Fruit fly (Drosophila melanogaster) whole organism, embryonic: ENCODE results near the gene ash1.

Experiments
- CG11398 ChIP-seq: fragments of 200-800 bp; sonication (Bioruptor generic); optimal IDR thresholded peaks from 2 replicates; lab custom pipeline; 2016; ENCODE audit warnings: missing biosample characterization, missing genetic modification characterization
- CG11504 ChIP-seq: fragments of 200-800 bp; sonication (Bioruptor generic); optimal IDR thresholded peaks from 3 replicates; lab custom pipeline; 2019; ENCODE audit warnings: missing biosample characterization, mild to moderate bottlenecking, missing genetic modification characterization, moderate library complexity
- CG11560 ChIP-seq: fragments of 200-800 bp; sonication (Bioruptor generic); IDR thresholded peaks from 3 replicates; pipeline ENCODE4 v1.3.6; 2022; ENCODE audit warnings: missing biosample characterization, missing genetic modification characterization
- CG12236 ChIP-seq: fragments of 200-800 bp; sonication (Bioruptor generic); optimal IDR thresholded peaks from 2 replicates; lab custom pipeline; 2016; ENCODE audit warnings: missing biosample characterization, missing genetic modification characterization
- CG12744 ChIP-seq: fragments of 200-800 bp; sonication (Bioruptor generic); optimal IDR thresholded peaks from 2 replicates; lab custom pipeline; 2016; ENCODE audit warnings: missing biosample characterization, missing genetic modification characterization
- CG13287 ChIP-seq: fragments of 200-800 bp; sonication (Bioruptor generic); IDR thresholded peaks from 2 replicates; pipeline ENCODE4 v1.3.6; 2022; ENCODE audit warnings: missing biosample characterization, missing genetic modification characterization; ENCODE audit not compliant: partially characterized antibody
- CG13624 ChIP-seq: fragments of 200-800 bp; sonication (Bioruptor generic); optimal IDR thresholded peaks from 2 replicates; lab custom pipeline; 2016; ENCODE audit warnings: missing biosample characterization, missing genetic modification characterization
- CG13894 ChIP-seq: fragments of 200-800 bp; sonication (Bioruptor generic); optimal IDR thresholded peaks from 3 replicates; lab custom pipeline; 2018; ENCODE audit warnings: missing biosample characterization, mild to moderate bottlenecking, missing genetic modification characterization, moderate library complexity
- CG30020 ChIP-seq: fragments of 200-800 bp; optimal IDR thresholded peaks from 2 replicates; lab custom pipeline; 2019; ENCODE audit warnings: missing biosample characterization, mild to moderate bottlenecking, missing genetic modification characterization, moderate library complexity
- CG31388 ChIP-seq: fragments of 200-800 bp; sonication (Bioruptor generic); optimal IDR thresholded peaks from 2 replicates; lab custom pipeline; 2016; ENCODE audit warnings: missing biosample characterization, missing genetic modification characterization
- CG32767 ChIP-seq: fragments of 200-800 bp; sonication (Bioruptor generic); IDR thresholded peaks from 2 replicates; pipeline ENCODE4 v1.3.6; 2022; ENCODE audit warnings: missing biosample characterization, missing genetic modification characterization
- CG4617 ChIP-seq: fragments of 200-800 bp; sonication (Bioruptor generic); optimal IDR thresholded peaks from 3 replicates; lab custom pipeline; 2016; ENCODE audit warnings: missing biosample characterization, missing genetic modification characterization, borderline replicate concordance
- CG4820 ChIP-seq: fragments of 200-800 bp; sonication (Bioruptor generic); optimal IDR thresholded peaks from 3 replicates; lab custom pipeline; 2016; ENCODE audit warnings: missing biosample characterization, missing genetic modification characterization
- CG4854 ChIP-seq: fragments of 200-800 bp; sonication (Bioruptor generic); optimal IDR thresholded peaks from 2 replicates; lab custom pipeline; 2016; ENCODE audit warnings: missing biosample characterization, missing genetic modification characterization, inconsistent platforms
- CG7839 ChIP-seq: fragments of 200-800 bp; sonication (Bioruptor generic); optimal IDR thresholded peaks from 3 replicates; lab custom pipeline; 2018; ENCODE audit warnings: missing biosample characterization, mild to moderate bottlenecking, missing genetic modification characterization, moderate library complexity
- CG9797 ChIP-seq: fragments of 200-800 bp; sonication (Bioruptor generic); optimal IDR thresholded peaks from 3 replicates; lab custom pipeline; 2018; ENCODE audit warnings: missing biosample characterization, mild to moderate bottlenecking, missing genetic modification characterization
- D19A ChIP-seq: fragments of 200-800 bp; optimal IDR thresholded peaks from 3 replicates; lab custom pipeline; 2019; ENCODE audit warnings: missing biosample characterization, mild to moderate bottlenecking, missing genetic modification characterization, moderate library complexity
- E2f1 ChIP-seq: fragments of 200-800 bp; sonication (Bioruptor generic); IDR thresholded peaks from 2 replicates; pipeline ENCODE4 v1.3.6; 2022; ENCODE audit warnings: missing biosample characterization, missing genetic modification characterization
- Ets97D ChIP-seq: fragments of 200-800 bp; sonication (Bioruptor generic); optimal IDR thresholded peaks from 3 replicates; lab custom pipeline; 2016; ENCODE audit warnings: missing biosample characterization, missing genetic modification characterization
- GATAe ChIP-seq: fragments of 200-800 bp; sonication (Bioruptor generic); conservative IDR thresholded peaks from 2 replicates; pipeline ENCODE4 v1.3.6; 2022; ENCODE audit warnings: missing biosample characterization, missing genetic modification characterization
- Gug ChIP-seq: fragments of 200-800 bp; sonication (Bioruptor generic); IDR thresholded peaks from 4 replicates; pipeline ENCODE4 v1.3.6; 2022; ENCODE audit warnings: missing biosample characterization, missing genetic modification characterization
- MESR4 ChIP-seq: fragments of 200-800 bp; sonication (Bioruptor generic); optimal IDR thresholded peaks from 2 replicates; lab custom pipeline; 2018; ENCODE audit warnings: missing biosample characterization, mild to moderate bottlenecking, missing genetic modification characterization, moderate library complexity
- Meics ChIP-seq: fragments of 200-800 bp; sonication (Bioruptor generic); optimal IDR thresholded peaks from 2 replicates; lab custom pipeline; 2017; ENCODE audit warnings: missing biosample characterization, mild to moderate bottlenecking, missing genetic modification characterization
- Nf-YA ChIP-seq: fragments of 200-800 bp; sonication (Bioruptor generic); IDR thresholded peaks from 2 replicates; pipeline ENCODE4 v1.3.6; 2022; ENCODE audit warnings: missing biosample characterization, missing genetic modification characterization
- Rfx ChIP-seq: fragments of 200-800 bp; sonication (Bioruptor generic); IDR thresholded peaks from 2 replicates; pipeline ENCODE4 v1.3.6; 2022; ENCODE audit warnings: missing biosample characterization, missing genetic modification characterization
- Sin3A ChIP-seq: fragments of >200 bp; optimal IDR thresholded peaks from 2 replicates; lab custom pipeline; 2018
- Xbp1 ChIP-seq: fragments of 200-800 bp; sonication (Bioruptor generic); optimal IDR thresholded peaks from 3 replicates; lab custom pipeline; 2016; ENCODE audit warnings: missing biosample characterization, mild to moderate bottlenecking, missing genetic modification characterization
- bab2 ChIP-seq: fragments of 200-800 bp; sonication (Bioruptor generic); optimal IDR thresholded peaks from 2 replicates; lab custom pipeline; 2016; ENCODE audit warnings: missing biosample characterization, missing genetic modification characterization
- ci ChIP-seq: fragments of 200-800 bp; sonication (Bioruptor generic); IDR thresholded peaks from 3 replicates; pipeline ENCODE4 v1.3.6; 2022; ENCODE audit warnings: missing biosample characterization, missing genetic modification characterization
- dmrt99B ChIP-seq: fragments of 200-800 bp; sonication (Bioruptor generic); optimal IDR thresholded peaks from 2 replicates; lab custom pipeline; 2018; ENCODE audit warnings: missing biosample characterization, mild to moderate bottlenecking, missing genetic modification characterization, moderate library complexity
- fd102C ChIP-seq: fragments of 200-800 bp; sonication (Bioruptor generic); optimal IDR thresholded peaks from 2 replicates; lab custom pipeline; 2018; ENCODE audit warnings: missing biosample characterization, mild to moderate bottlenecking, missing genetic modification characterization, moderate library complexity
- fru ChIP-seq: fragments of >200 bp; optimal IDR thresholded peaks from 2 replicates; lab custom pipeline; 2017
- h ChIP-seq: fragments of >200 bp; optimal IDR thresholded peaks from 2 replicates; lab custom pipeline; 2017
- ham ChIP-seq: fragments of 200-800 bp; sonication (Bioruptor generic); IDR thresholded peaks from 2 replicates; pipeline ENCODE4 v1.3.6; 2022; ENCODE audit warnings: missing biosample characterization, missing genetic modification characterization
- hbn ChIP-seq: fragments of 200-800 bp; sonication (Bioruptor generic); IDR thresholded peaks from 2 replicates; pipeline ENCODE4 v1.3.6; 2022; ENCODE audit warnings: missing biosample characterization, missing genetic modification characterization; ENCODE audit not compliant: partially characterized antibody
- klu ChIP-seq: fragments of 200-800 bp; sonication (Bioruptor generic); IDR thresholded peaks from 2 replicates; pipeline ENCODE4 v1.3.6; 2022; ENCODE audit warnings: missing biosample characterization, missing genetic modification characterization
- knrl ChIP-seq: fragments of 200-800 bp; sonication (Bioruptor generic); IDR thresholded peaks from 3 replicates; pipeline ENCODE4 v1.3.6; 2022; ENCODE audit warnings: missing biosample characterization, missing genetic modification characterization; ENCODE audit not compliant: partially characterized antibody
- lola ChIP-seq, 3 experiments: fragments of >200 bp in 2 of 3; fragments of 200-800 bp in 1 of 3; sonication (Bioruptor generic) in 1 of 3; optimal IDR thresholded peaks; 2 replicates each; lab custom pipeline; 2017 to 2019; ENCODE audit warnings: missing biosample characterization in 3 of 3, missing genetic modification characterization in 3 of 3, mild to moderate bottlenecking in 1 of 3, moderate library complexity in 1 of 3
- maf-S ChIP-seq: fragments of 200-800 bp; sonication (Bioruptor generic); optimal IDR thresholded peaks from 2 replicates; lab custom pipeline; 2016; ENCODE audit warnings: missing biosample characterization, missing genetic modification characterization
- nmo ChIP-seq: fragments of 200-800 bp; sonication (Bioruptor generic); optimal IDR thresholded peaks from 2 replicates; lab custom pipeline; 2018; ENCODE audit warnings: missing biosample characterization, mild to moderate bottlenecking, missing genetic modification characterization, moderate library complexity
- pan ChIP-seq, 4 experiments: fragments of >200 bp in 3 of 4; fragments of 200-800 bp in 1 of 4; sonication (Bioruptor generic) in 1 of 4; optimal IDR thresholded peaks in 3 of 4; IDR thresholded peaks in 1 of 4; 2 replicates each; pipeline versions ENCODE4 v1.3.6 to Lab custom; 2017 to 2022; ENCODE audit warnings: missing biosample characterization in 2 of 4, missing genetic modification characterization in 2 of 4, mixed read lengths in 1 of 4
- phol ChIP-seq: fragments of 200-800 bp; sonication (Bioruptor generic); optimal IDR thresholded peaks from 3 replicates; lab custom pipeline; 2018; ENCODE audit warnings: missing biosample characterization, mild to moderate bottlenecking, missing genetic modification characterization, moderate library complexity
- prd ChIP-seq, 3 experiments: fragments of >200 bp in 2 of 3; fragments of 200-800 bp in 1 of 3; sonication (Bioruptor generic) in 1 of 3; optimal IDR thresholded peaks in 2 of 3; IDR thresholded peaks in 1 of 3; 2 replicates in 2 of 3; 3 replicates in 1 of 3; pipeline versions ENCODE4 v1.3.6 to Lab custom; 2017 to 2022; ENCODE audit warnings: missing biosample characterization in 1 of 3, missing genetic modification characterization in 1 of 3
- shn ChIP-seq: fragments of 200-800 bp; sonication (Bioruptor generic); optimal IDR thresholded peaks from 3 replicates; lab custom pipeline; 2016; ENCODE audit warnings: missing biosample characterization, missing genetic modification characterization
- sisA ChIP-seq: fragments of 200-800 bp; sonication (Bioruptor generic); IDR thresholded peaks from 2 replicates; pipeline ENCODE4 v1.3.6; 2022; ENCODE audit warnings: missing biosample characterization, missing genetic modification characterization
- trem ChIP-seq: fragments of 200-800 bp; optimal IDR thresholded peaks from 3 replicates; lab custom pipeline; 2019; ENCODE audit warnings: missing biosample characterization, mild to moderate bottlenecking, missing genetic modification characterization, moderate library complexity
- ttk ChIP-seq: fragments of 200-800 bp; sonication (Bioruptor generic); IDR thresholded peaks from 2 replicates; pipeline ENCODE4 v2.1.2; 2022; ENCODE audit warnings: missing biosample characterization, missing genetic modification characterization
- tup ChIP-seq: fragments of 200-800 bp; sonication (Bioruptor generic); optimal IDR thresholded peaks from 2 replicates; lab custom pipeline; 2016; ENCODE audit warnings: missing biosample characterization, mild to moderate bottlenecking, missing genetic modification characterization, moderate library complexity
- twi ChIP-seq: fragments of 200-800 bp; optimal IDR thresholded peaks from 2 replicates; lab custom pipeline; 2019; ENCODE audit warnings: missing biosample characterization, mild to moderate bottlenecking, missing genetic modification characterization, moderate library complexity
- wdn ChIP-seq: fragments of 200-800 bp; sonication (Bioruptor generic); IDR thresholded peaks from 2 replicates; pipeline ENCODE4 v1.3.6; 2022; ENCODE audit warnings: missing biosample characterization, missing genetic modification characterization
- zfh2 ChIP-seq: fragments of 200-800 bp; sonication (Bioruptor generic); optimal IDR thresholded peaks from 2 replicates; lab custom pipeline; 2016; ENCODE audit warnings: missing biosample characterization, missing genetic modification characterization

ash1 gene

dm6 chr3L:19585979-19586378 lies 12.6 kb downstream of the ash1 start, which contains the start of the genes CG9231 and CG9330 (continued):
- TF ChIP-seq CG13287 = peak; percentile 58
- TF ChIP-seq MESR4 (GFP tag; lab: Kevin White, UChicago) = peak; percentile 45
- TF ChIP-seq dmrt99B (tag; lab: Kevin White, UChicago) = no peak
- peak; percentile 11 for TF ChIP-seq Meics (GFP tag; lab: Kevin White, UChicago)
- no peak for TF ChIP-seq ttk
- TF ChIP-seq h (lab: Kevin White, UChicago) = no peak
- TF ChIP-seq prd (optimal IDR thresholded peaks at IDR 0.05; lab: Kevin White, UChicago) = no peak
- TF ChIP-seq prd (GFP tag; IDR thresholded peaks at IDR 0.05; lab: Robert Waterston, UW) = no peak
- TF ChIP-seq D19A = peak; percentile 48
- peak; percentile 80 for TF ChIP-seq Sin3A
- TF ChIP-seq CG4820 (GFP tag; lab: Kevin White, UChicago) = no peak
- peak; percentile 55 for TF ChIP-seq nmo (GFP tag; lab: Kevin White, UChicago)
- 0 out of 3 replicates have a peak, but pooled peaks have one; percentile 32 for TF ChIP-seq knrl (GFP tag; lab: Robert Waterston, UW)
- no peak for TF ChIP-seq GATAe
- no peak for TF ChIP-seq CG31388 (GFP tag; lab: Kevin White, UChicago)
- peak; percentile 44 for TF ChIP-seq phol
- TF ChIP-seq Rfx = no peak; the same call in 1 of the 2 replicates
- TF ChIP-seq CG12744 (GFP tag; lab: Kevin White, UChicago) = no peak
- peak; percentile 88 for TF ChIP-seq Ets97D
- no peak for TF ChIP-seq tup
- peak; percentile 31 for TF ChIP-seq CG4854 (GFP tag; lab: Kevin White, UChicago)
- TF ChIP-seq CG9797 = peak; percentile 86
- TF ChIP-seq pan (optimal IDR thresholded peaks at IDR 0.05; lab: Kevin White, UChicago) = no peak
- peak in 1 of 2 experiments; percentile 60 for TF ChIP-seq pan (GFP tag; optimal IDR thresholded peaks at IDR 0.05 in 1 of 2, IDR thresholded peaks at IDR 0.05 in 1 of 2)
- TF ChIP-seq CG4617 (GFP tag; lab: Kevin White, UChicago) = peak; percentile 85
- peak; percentile 57 for TF ChIP-seq CG30020 (tag; lab: Kevin White, UChicago)
- TF ChIP-seq shn = no peak
- no peak for TF ChIP-seq CG11398 (GFP tag; lab: Kevin White, UChicago)
- TF ChIP-seq hbn = no peak
- TF ChIP-seq lola (GFP tag; optimal IDR thresholded peaks at IDR 0.05; lab: Kevin White, UChicago) = peak in 1 of 3 experiments; percentile 19
- TF ChIP-seq Gug (GFP tag; lab: Robert Waterston, UW) = no peak
- peak; percentile 22 for TF ChIP-seq CG13624 (GFP tag; lab: Kevin White, UChicago)
- no peak for TF ChIP-seq CG11560 (tag; lab: Robert Waterston, UW)
- peak; percentile 2 for TF ChIP-seq CG7839 (tag; lab: Kevin White, UChicago)
- no peak for TF ChIP-seq E2f1 (GFP tag; lab: Robert Waterston, UW)
- no peak for TF ChIP-seq ham (GFP tag; lab: Robert Waterston, UW)
- peak; percentile 50 for TF ChIP-seq CG11504 (tag; lab: Kevin White, UChicago)
- no peak for TF ChIP-seq klu (GFP tag; lab: Robert Waterston, UW)
- TF ChIP-seq twi (tag; lab: Kevin White, UChicago) = no peak
- no peak for TF ChIP-seq Nf-YA (GFP tag; lab: Robert Waterston, UW)
- TF ChIP-seq sisA (GFP tag; lab: Robert Waterston, UW) = no peak
- peak; percentile 3 for TF ChIP-seq maf-S (GFP tag; lab: Kevin White, UChicago)
- no peak for TF ChIP-seq fd102C
- no peak for TF ChIP-seq zfh2
- no peak for TF ChIP-seq CG32767 (GFP tag; lab: Robert Waterston, UW)
- peak; percentile 41 for TF ChIP-seq CG13894 (tag; lab: Kevin White, UChicago)
- no peak for TF ChIP-seq ci (GFP tag; lab: Robert Waterston, UW)
- TF ChIP-seq fru (lab: Kevin White, UChicago) = no peak
- TF ChIP-seq CG12236 (GFP tag; lab: Kevin White, UChicago) = no peak
- peak; percentile 45 for TF ChIP-seq Xbp1
- TF ChIP-seq wdn (GFP tag; lab: Robert Waterston, UW) = no peak
- TF ChIP-seq bab2 (GFP tag; lab: Kevin White, UChicago) = no peak
- TF ChIP-seq trem (tag; lab: Kevin White, UChicago) = peak; percentile 84
